Fruit fly (Drosophila melanogaster): ENCODE measurements around the gene CG31055.

CG31055 gene

dm6 chr3R:27699540-27700228, 11.8 kb upstream of the CG31055 start, which contains the start of gene ALiX:
TSS of gene ALiX (minus strand) at chr3R:27700110.
- TF ChIP-seq CoRest (tag; optimal IDR thresholded peaks at IDR 0.05) (peak; percentile 1), sug (tag; optimal IDR thresholded peaks at IDR 0.05) (peak; percentile 10), peb (GFP tag; IDR thresholded peaks at IDR 0.05) (no peak), Side (GFP tag; optimal IDR thresholded peaks at IDR 0.05) (no peak), CG4424 (GFP tag; optimal IDR thresholded peaks at IDR 0.05) (no peak), Atf6 (GFP tag; IDR thresholded peaks at IDR 0.05) (0 out of 2 replicates have a peak, but pooled peaks have one; percentile 15), tx (GFP tag; optimal IDR thresholded peaks at IDR 0.05) (no peak), CG12391 (tag; optimal IDR thresholded peaks at IDR 0.05) (peak; percentile 26), kay (GFP tag; optimal IDR thresholded peaks at IDR 0.05) (peak; percentile 67), bsh (GFP tag; optimal IDR thresholded peaks at IDR 0.05) (no peak), Tbp (GFP tag; optimal IDR thresholded peaks at IDR 0.05) (no peak), CG5953 (GFP tag; IDR thresholded peaks at IDR 0.05) (peak; percentile 31; the same call in 1 of the 2 replicates), Meics (GFP tag; optimal IDR thresholded peaks at IDR 0.05) (no peak), CG4617 (GFP tag; optimal IDR thresholded peaks at IDR 0.05; ENCODE audit: borderline replicate concordance) (no peak), tna (GFP tag; IDR thresholded peaks at IDR 0.05; ENCODE audit: partially characterized antibody) (no peak), Sox102F (GFP tag; optimal IDR thresholded peaks at IDR 0.05) (no peak), CG11560 (tag; IDR thresholded peaks at IDR 0.05) (no peak), CG30403 (GFP tag; optimal IDR thresholded peaks at IDR 0.05) (no peak), CG12071 (GFP tag; optimal IDR thresholded peaks at IDR 0.05) (no peak), dpn (GFP tag; optimal IDR thresholded peaks at IDR 0.05) (no peak), Med (GFP tag) (peak; percentile 53), cg (GFP tag; optimal IDR thresholded peaks at IDR 0.05) (peak; percentile 47), Dfd (GFP tag; optimal IDR thresholded peaks at IDR 0.05) (no peak), ci (GFP tag; IDR thresholded peaks at IDR 0.05) (0 out of 3 replicates have a peak, but pooled peaks have one; percentile 51), caup (GFP tag; optimal IDR thresholded peaks at IDR 0.05; ENCODE audit: severe bottlenecking) (no peak), TFAM (GFP tag; optimal IDR thresholded peaks at IDR 0.05) (no peak), Dll (GFP tag; IDR thresholded peaks at IDR 0.05; ENCODE audit: partially characterized antibody) (no peak), MESR4 (GFP tag; optimal IDR thresholded peaks at IDR 0.05) (peak; percentile 23), crol (GFP tag; IDR thresholded peaks at IDR 0.05) (peak; percentile 78), CG16863 (GFP tag; optimal IDR thresholded peaks at IDR 0.05) (no peak), gcm (GFP tag; optimal IDR thresholded peaks at IDR 0.05) (no peak), lov (optimal IDR thresholded peaks at IDR 0.05) (no peak), lov (GFP tag; IDR thresholded peaks at IDR 0.05) (no peak), chn (GFP tag; optimal IDR thresholded peaks at IDR 0.05) (no peak), CG31224 (GFP tag; IDR thresholded peaks at IDR 0.05) (no peak), lilli (GFP tag; optimal IDR thresholded peaks at IDR 0.05) (peak; percentile 2), Trl (optimal IDR thresholded peaks at IDR 0.05) (peak in 1 of 2 experiments; percentile 48), Trl (GFP tag; optimal IDR thresholded peaks at IDR 0.05) (no peak), abd-A (tag; optimal IDR thresholded peaks at IDR 0.05) (no peak), sna (GFP tag; IDR thresholded peaks at IDR 0.05; ENCODE audit: partially characterized antibody) (0 out of 2 replicates have a peak, but pooled peaks have one; percentile 27), CG12155 (GFP tag; optimal IDR thresholded peaks at IDR 0.05) (no peak), trem (tag; optimal IDR thresholded peaks at IDR 0.05) (no peak), fd102C (GFP tag; optimal IDR thresholded peaks at IDR 0.05) (no peak), eyg (GFP tag; optimal IDR thresholded peaks at IDR 0.05) (no peak), btn (GFP tag; optimal IDR thresholded peaks at IDR 0.05) (no peak), CG10366 (GFP tag; IDR thresholded peaks at IDR 0.05) (no peak), jing (GFP tag; optimal IDR thresholded peaks at IDR 0.05) (no peak), CG13296 (GFP tag; optimal IDR thresholded peaks at IDR 0.05) (no peak), stc (GFP tag; IDR thresholded peaks at IDR 0.05) (0 out of 2 replicates have a peak, but pooled peaks have one; percentile 20), CG3726 (GFP tag; IDR thresholded peaks at IDR 0.05) (no peak)
